Worm (Caenorhabditis elegans) whole organism, L4 larva: ENCODE data around the gene bus-8B.

Experiments
- aly-2 ChIP-seq: sonication (generic microtip); optimal IDR thresholded peaks from 2 replicates; lab custom pipeline; 2018; ENCODE audit warnings: missing biosample characterization, missing genetic modification characterization
- ceh-82 ChIP-seq: sonication (generic microtip); optimal IDR thresholded peaks from 2 replicates; lab custom pipeline; 2017; ENCODE audit warnings: missing biosample characterization, missing genetic modification characterization
- fkh-10 ChIP-seq: fragments of 150-350 bp; optimal IDR thresholded peaks from 2 replicates; lab custom pipeline; 2014; ENCODE audit warnings: missing biosample characterization, missing genetic modification reagents, missing genetic modification characterization
- lin-1 ChIP-seq: fragments of 200-800 bp; sonication (Bioruptor generic); IDR thresholded peaks from 2 replicates; pipeline ENCODE4 v1.3.6; 2022; ENCODE audit warnings: missing genetic modification reagents, missing genetic modification characterization, missing compliant biosample characterization
- lin-13 ChIP-seq: fragments of 150-350 bp; optimal IDR thresholded peaks from 2 replicates; lab custom pipeline; 2014; ENCODE audit warnings: missing biosample characterization, missing genetic modification reagents, missing genetic modification characterization
- unc-62 ChIP-seq, 3 experiments: fragments of 150-350 bp in 1 of 3; sonication (generic microtip); optimal IDR thresholded peaks in 2 of 3; peaks in 1 of 3; 1 replicate in 1 of 3; 2 replicates in 2 of 3; lab custom pipeline; 2014 to 2017; ENCODE audit warnings: missing biosample characterization in 3 of 3, missing genetic modification characterization in 3 of 3, missing genetic modification reagents in 3 of 3, missing genotype in 1 of 3

ce11 chrX:5509114-5509877, 16.2 kb downstream of the bus-8B start:
- no peak for TF ChIP-seq ceh-82
- TF ChIP-seq lin-13 (GFP tag; lab: Kevin White, UChicago): no peak
- TF ChIP-seq fkh-10 (GFP tag; lab: Kevin White, UChicago): no peak
- no peak for TF ChIP-seq lin-1 (GFP tag; lab: Robert Waterston, UW)
- TF ChIP-seq unc-62 (GFP tag; optimal IDR thresholded peaks at IDR 0.05 in 1 of 2; lab: Kevin White, UChicago): no peak
- TF ChIP-seq unc-62 (tag; optimal IDR thresholded peaks at IDR 0.05; lab: Kevin White, UChicago): no peak
- TF ChIP-seq aly-2 (tag; lab: Kevin White, UChicago): no peak
